Fruit fly (Drosophila melanogaster): Measurements from ENCODE around the gene MTPAP.

MTPAP gene

DNA sequence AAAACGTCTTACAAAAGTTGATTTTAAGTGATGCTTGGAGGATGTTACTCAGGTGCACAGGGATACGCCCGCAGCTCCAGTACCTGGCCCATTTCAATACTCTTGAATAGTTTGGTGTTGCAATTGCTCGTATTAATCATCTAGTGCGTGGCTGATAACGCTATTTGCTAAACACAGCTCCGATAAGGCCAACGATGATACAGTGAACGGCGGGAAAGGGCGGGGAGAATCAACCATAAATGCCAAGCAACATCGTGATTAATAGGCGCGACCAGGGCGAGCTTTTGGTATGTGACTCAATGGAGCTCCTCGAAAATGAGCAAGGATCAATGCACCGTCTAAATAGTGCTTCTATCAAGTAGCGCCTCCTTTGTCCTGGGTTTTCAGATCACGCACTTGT lies 2.3 kb downstream of the MTPAP start:
- TF ChIP-seq ss (GFP tag; optimal IDR thresholded peaks at IDR 0.05) (no peak), CG31627 (GFP tag; optimal IDR thresholded peaks at IDR 0.05) (no peak), Eip93F (GFP tag; optimal IDR thresholded peaks at IDR 0.05) (no peak), Smox (GFP tag; optimal IDR thresholded peaks at IDR 0.05) (no peak), fd59A (GFP tag; optimal IDR thresholded peaks at IDR 0.05) (no peak), spab (GFP tag; optimal IDR thresholded peaks at IDR 0.05) (no peak), Hr38 (GFP tag; optimal IDR thresholded peaks at IDR 0.05) (no peak), fkh (GFP tag; optimal IDR thresholded peaks at IDR 0.05) (no peak), CG6163 (GFP tag; IDR thresholded peaks at IDR 0.05) (no peak), Eip75B (GFP tag; optimal IDR thresholded peaks at IDR 0.05) (no peak)

DNA sequence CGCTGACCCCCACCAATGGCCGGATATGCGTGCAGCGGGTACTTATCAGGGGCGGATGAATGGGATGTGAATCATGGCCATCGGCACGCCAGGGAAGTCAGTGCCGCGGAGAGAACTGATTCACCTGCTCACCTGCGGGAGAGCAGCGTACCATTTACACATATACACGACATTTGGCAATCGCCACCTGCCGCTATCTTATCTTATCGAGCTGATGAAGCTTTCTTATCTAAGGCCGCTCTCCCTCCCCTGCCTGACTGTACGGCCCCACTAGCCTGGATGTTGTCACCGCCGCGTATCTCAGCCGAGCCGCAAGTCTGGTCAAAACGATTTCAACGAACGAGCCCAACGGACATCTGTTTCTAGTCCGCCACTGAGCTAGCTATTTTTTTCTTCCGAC lies 2.9 kb downstream of the MTPAP start, which contains the start of gene Tsp2A:
TSS of gene Tsp2A (plus strand) at position 298 of the 400 bp plus-strand sequence.
- TF ChIP-seq vri (GFP tag; optimal IDR thresholded peaks at IDR 0.05) (peak; percentile 96), CG32006 (GFP tag; optimal IDR thresholded peaks at IDR 0.05) (no peak)

DNA sequence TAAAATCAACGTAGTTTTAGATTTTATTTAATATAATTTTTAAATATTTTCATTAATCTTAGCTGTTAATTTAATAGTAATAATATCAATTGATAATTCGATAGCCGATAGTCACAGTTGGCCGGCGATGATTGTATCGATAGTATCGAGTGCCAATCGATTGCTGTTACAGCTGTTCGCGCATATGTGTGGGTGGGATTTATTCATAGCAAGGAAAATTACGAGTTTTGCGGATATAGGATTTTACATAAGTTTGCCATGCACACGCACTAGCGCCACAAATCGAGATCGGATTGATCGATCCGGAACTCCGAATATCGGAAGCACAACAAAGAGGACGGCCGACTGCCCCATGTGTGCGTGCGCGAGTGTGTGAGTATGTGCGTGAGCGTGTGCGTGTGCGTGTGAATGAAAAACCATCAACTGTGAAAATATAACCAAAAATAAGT lies 7.2 kb downstream of the MTPAP start, which contains the start of gene Naa30A:
TSS of gene Naa30A (plus strand) at position 163 of the 449 bp plus-strand sequence.
- no peak for TF ChIP-seq CG11762 (GFP tag; optimal IDR thresholded peaks at IDR 0.05; ENCODE audit: insufficient read depth)
- TF ChIP-seq esn (GFP tag; optimal IDR thresholded peaks at IDR 0.05) = peak; percentile 12
- no peak for TF ChIP-seq CG7368 (GFP tag; optimal IDR thresholded peaks at IDR 0.05)
- no peak for TF ChIP-seq ss (GFP tag; optimal IDR thresholded peaks at IDR 0.05)
- TF ChIP-seq Eip78C (GFP tag) = peak; percentile 77
- no peak for TF ChIP-seq CG8119 (GFP tag; IDR thresholded peaks at IDR 0.05)
- no peak for TF ChIP-seq CG6808 (GFP tag; optimal IDR thresholded peaks at IDR 0.05)
- peak; percentile 11 for TF ChIP-seq topi (GFP tag; optimal IDR thresholded peaks at IDR 0.05)
- no peak for TF ChIP-seq CG32006 (GFP tag; optimal IDR thresholded peaks at IDR 0.05)
- TF ChIP-seq CG11294 (GFP tag; IDR thresholded peaks at IDR 0.05) = no peak
- TF ChIP-seq achi (GFP tag; optimal IDR thresholded peaks at IDR 0.05) = no peak
- no peak for TF ChIP-seq net (GFP tag; optimal IDR thresholded peaks at IDR 0.05)
- no peak for TF ChIP-seq Lpt (GFP tag; optimal IDR thresholded peaks at IDR 0.05)
- peak; percentile 11 for TF ChIP-seq Sox102F (GFP tag; optimal IDR thresholded peaks at IDR 0.05)
- peak; percentile 42 for TF ChIP-seq Sox14 (GFP tag; optimal IDR thresholded peaks at IDR 0.05)
- no peak for TF ChIP-seq fd85E (GFP tag; optimal IDR thresholded peaks at IDR 0.05)
- no peak for TF ChIP-seq fd59A (GFP tag; optimal IDR thresholded peaks at IDR 0.05)

DNA sequence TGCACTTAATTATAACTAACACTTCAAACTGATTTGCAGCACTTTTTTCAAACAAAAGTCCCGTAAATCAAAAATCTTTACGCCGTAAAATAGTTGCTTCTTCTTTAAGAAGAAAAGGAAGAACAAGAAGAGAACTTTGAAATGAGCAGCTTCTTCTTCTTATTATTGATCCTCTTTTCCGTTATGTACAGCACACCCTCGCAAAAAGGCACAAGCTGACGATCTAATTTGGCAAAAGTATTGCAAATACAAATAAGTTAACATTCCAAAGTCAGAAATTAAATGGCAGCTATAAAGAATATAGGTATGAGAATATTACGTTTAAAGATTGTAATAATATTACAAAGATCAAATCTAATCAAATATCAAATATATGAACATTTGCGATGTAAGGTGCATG lies 7.6 kb downstream of the MTPAP start, which contains the start of gene CG11409:
TSS of gene CG11409 (minus strand) at position 60 of the 400 bp plus-strand sequence.
- TF ChIP-seq CG16779 (tag; optimal IDR thresholded peaks at IDR 0.05) (no peak), CG10631 (GFP tag; optimal IDR thresholded peaks at IDR 0.05) (no peak), CG6163 (GFP tag; IDR thresholded peaks at IDR 0.05) (no peak), esn (GFP tag; optimal IDR thresholded peaks at IDR 0.05) (peak; percentile 37), CG3032 (tag; optimal IDR thresholded peaks at IDR 0.05) (peak; percentile 2), achi (GFP tag; optimal IDR thresholded peaks at IDR 0.05) (no peak), CG1621 (tag; optimal IDR thresholded peaks at IDR 0.05) (no peak), acj6 (GFP tag; optimal IDR thresholded peaks at IDR 0.05) (peak; percentile 28), CG31627 (GFP tag; optimal IDR thresholded peaks at IDR 0.05) (peak; percentile 30), Hr39 (GFP tag; optimal IDR thresholded peaks at IDR 0.05) (peak; percentile 36), cyc (GFP tag; optimal IDR thresholded peaks at IDR 0.05) (peak; percentile 5), lz (GFP tag; optimal IDR thresholded peaks at IDR 0.05) (no peak), CG6792 (GFP tag; optimal IDR thresholded peaks at IDR 0.05) (no peak), CG8119 (GFP tag; IDR thresholded peaks at IDR 0.05) (no peak)
